Fruit fly (Drosophila melanogaster): ENCODE data around the gene CG3726.

Gene CG3726

DNA sequence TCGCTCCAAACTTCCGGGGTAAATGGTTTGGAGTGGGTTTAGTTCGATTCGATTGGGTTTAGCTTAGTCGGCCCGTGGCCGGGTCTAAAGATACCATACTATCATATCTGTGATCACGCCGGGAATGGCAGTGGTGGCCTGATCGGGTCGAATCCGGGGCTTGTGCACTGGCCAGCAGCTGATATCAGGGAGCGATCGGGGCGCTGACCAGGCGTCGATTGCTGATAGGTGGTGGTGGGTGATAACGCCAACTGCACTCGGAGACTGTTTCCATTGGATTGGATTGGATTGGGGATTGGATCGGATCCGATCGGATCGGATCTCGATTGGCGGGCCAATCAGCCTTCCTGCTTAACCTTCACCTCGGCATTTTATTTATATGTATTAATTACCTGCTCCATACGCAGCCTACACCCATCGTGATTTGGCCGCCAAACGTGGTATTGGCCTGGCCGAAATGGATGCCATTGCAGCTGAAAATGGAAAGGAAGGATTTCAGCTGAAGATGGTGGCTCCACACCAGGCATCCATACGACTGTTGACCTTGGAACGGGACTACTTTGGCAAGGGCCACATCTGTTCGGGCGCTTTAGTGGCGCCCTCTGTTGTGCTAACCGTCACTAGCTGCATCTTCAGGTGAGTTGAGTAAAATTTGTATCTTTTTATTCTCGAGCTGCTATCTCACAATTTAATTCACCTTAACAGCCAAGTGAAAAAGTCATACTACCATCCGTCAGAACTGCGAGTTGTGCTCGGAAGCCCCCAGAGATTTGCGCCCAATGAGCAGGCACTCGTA, 39.9 kb downstream of the CG3726 start:
- TF ChIP-seq Ets98B (GFP tag; IDR thresholded peaks at IDR 0.05): no peak
- no peak for TF ChIP-seq CG9948 (tag; optimal IDR thresholded peaks at IDR 0.05)
- peak; percentile 55 for TF ChIP-seq EcR (GFP tag; optimal IDR thresholded peaks at IDR 0.05)
- no peak for TF ChIP-seq CG10348 (GFP tag; IDR thresholded peaks at IDR 0.05)

DNA sequence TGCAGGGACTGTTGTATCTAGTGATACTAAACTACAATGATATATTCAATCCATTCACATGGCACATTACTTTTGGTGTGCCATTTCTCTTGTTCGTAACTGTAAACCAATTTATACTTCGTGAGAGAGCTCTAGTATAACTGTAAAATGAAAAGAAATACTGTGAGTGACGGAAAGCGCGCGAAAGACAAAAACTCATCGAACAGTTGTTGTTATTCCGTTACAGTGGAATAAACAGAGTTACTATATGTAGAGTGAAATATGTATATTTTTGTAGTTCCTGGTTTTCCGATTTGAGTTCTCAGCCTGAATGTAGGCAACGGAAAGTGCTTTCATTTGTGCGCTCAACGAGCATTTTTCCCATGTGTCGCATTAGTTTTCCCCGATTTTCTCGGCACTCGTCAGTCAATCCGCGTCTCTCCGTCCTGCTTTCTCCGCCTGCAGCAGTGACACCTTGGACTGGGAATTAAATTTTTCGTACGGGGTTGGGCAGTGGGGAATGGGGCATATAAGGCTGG, 47.3 kb downstream of the CG3726 start:
- TF ChIP-seq D1 (tag; optimal IDR thresholded peaks at IDR 0.05) (no peak), CG4496 (GFP tag; IDR thresholded peaks at IDR 0.05) (peak; percentile 36; the same call in 2 of the 3 replicates), Ets98B (GFP tag; IDR thresholded peaks at IDR 0.05) (no peak), CG9948 (tag; optimal IDR thresholded peaks at IDR 0.05) (no peak), gl (tag; optimal IDR thresholded peaks at IDR 0.05) (no peak), rn (GFP tag; IDR thresholded peaks at IDR 0.05) (no peak)

DNA sequence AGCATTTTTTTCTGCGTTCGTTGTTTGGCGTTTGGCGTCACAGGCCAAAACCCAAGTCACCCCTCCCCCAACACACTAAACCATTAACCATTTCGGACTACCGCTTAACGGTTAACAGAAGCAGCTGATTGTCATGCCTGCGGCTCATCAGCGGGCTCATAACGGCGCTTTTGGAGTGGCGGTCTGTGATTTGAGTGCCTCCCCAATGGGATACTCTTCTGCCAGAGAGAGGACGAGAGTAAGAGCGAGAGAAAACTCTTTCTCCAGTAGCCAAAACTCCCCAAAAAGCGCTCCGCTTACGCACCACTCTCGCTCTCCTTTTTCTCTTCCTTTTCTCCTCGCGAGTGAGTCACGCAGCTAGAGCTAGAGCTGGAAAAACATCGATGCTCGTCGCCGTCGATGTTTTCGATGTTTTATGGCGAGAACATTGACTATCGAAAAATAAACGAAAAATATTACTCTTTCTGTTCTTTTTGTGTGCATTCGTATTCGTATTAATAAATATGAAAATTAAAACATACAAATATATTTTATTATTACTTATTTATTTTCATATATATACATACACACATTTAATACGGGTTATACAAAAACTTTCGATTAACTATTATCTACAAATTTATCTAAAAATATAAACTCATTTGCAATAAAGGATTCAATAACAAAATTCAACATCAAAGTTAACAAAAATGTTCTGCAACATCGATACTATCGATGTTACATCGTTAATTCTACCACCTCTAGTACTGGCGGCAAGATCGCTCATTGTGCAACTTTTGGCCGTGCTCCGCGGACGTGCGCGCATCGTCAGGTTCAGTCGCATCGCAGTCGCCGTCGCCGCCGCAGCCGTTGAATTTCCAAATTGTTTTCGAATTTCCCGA, 48.9 kb downstream of the CG3726 start, which contains the start of gene Grip:
Grip (plus strand) TSS at position 763 of the 881 bp plus-strand sequence.
- TF ChIP-seq CG34367 (tag; optimal IDR thresholded peaks at IDR 0.05): no peak
- TF ChIP-seq CG32121 (GFP tag; IDR thresholded peaks at IDR 0.05): no peak
- TF ChIP-seq CG14655 (GFP tag; optimal IDR thresholded peaks at IDR 0.05): peak; percentile 47
- TF ChIP-seq CG12605 (GFP tag; IDR thresholded peaks at IDR 0.05): no peak
- no peak for TF ChIP-seq CG17806 (tag; optimal IDR thresholded peaks at IDR 0.05)
- TF ChIP-seq Snoo (tag; optimal IDR thresholded peaks at IDR 0.05): no peak
- TF ChIP-seq rn (GFP tag; IDR thresholded peaks at IDR 0.05): no peak
- no peak for TF ChIP-seq EcR (GFP tag; optimal IDR thresholded peaks at IDR 0.05)
- peak; percentile 13; the same call in 2 of the 3 replicates for TF ChIP-seq CG4496 (GFP tag; IDR thresholded peaks at IDR 0.05)
- TF ChIP-seq Ets98B (GFP tag; IDR thresholded peaks at IDR 0.05): peak; percentile 11
- TF ChIP-seq fd96Ca (GFP tag; IDR thresholded peaks at IDR 0.05): no peak
- TF ChIP-seq CG8301 (tag; optimal IDR thresholded peaks at IDR 0.05): peak; percentile 10
- TF ChIP-seq D1 (tag; optimal IDR thresholded peaks at IDR 0.05): no peak
- TF ChIP-seq Pif1A (GFP tag; optimal IDR thresholded peaks at IDR 0.05): no peak
- TF ChIP-seq Pif1B (GFP tag; optimal IDR thresholded peaks at IDR 0.05): no peak
- peak; percentile 8 for TF ChIP-seq CG15710 (tag; optimal IDR thresholded peaks at IDR 0.05)
- peak; percentile 16 for TF ChIP-seq CG8159 (tag; optimal IDR thresholded peaks at IDR 0.05)
- no peak for TF ChIP-seq CG9948 (tag; optimal IDR thresholded peaks at IDR 0.05)
- no peak for TF ChIP-seq CG10348 (GFP tag; IDR thresholded peaks at IDR 0.05)
- TF ChIP-seq CG13204 (GFP tag; optimal IDR thresholded peaks at IDR 0.05): no peak
- TF ChIP-seq gl (tag; optimal IDR thresholded peaks at IDR 0.05): no peak

DNA sequence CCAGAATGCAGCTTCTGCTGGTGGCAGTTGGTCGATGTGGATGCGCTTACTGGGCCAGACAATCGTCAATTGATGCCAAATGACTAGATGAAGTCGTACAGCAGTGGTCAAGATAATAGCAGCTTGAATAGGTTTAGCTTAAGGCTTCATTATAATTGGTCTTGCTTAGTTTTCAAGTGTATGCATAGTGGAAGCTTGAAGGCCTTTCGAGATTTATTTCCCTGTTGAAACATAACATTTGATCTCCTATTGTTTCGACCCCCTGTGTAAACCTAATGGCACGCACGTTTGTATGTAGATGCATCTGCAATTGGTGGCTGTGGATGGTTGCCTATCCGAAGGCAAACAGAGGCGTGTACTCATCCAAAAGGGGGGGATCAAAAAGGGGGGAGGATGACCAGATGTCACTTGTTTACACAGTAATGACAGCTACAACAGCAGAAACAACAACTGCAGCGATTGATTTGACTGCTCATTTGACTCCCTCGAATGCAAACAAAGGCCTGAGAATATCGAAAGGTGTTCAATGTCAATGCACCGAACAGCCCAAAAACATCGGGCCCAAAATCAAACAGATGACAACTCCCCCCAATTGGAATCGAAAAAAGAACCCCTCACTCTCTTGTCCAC, 51.3 kb downstream of the CG3726 start:
- TF ChIP-seq Pif1A (GFP tag; optimal IDR thresholded peaks at IDR 0.05): peak; percentile 78
- TF ChIP-seq Snoo (tag; optimal IDR thresholded peaks at IDR 0.05): no peak
- no peak for TF ChIP-seq rn (GFP tag; IDR thresholded peaks at IDR 0.05)
- peak; percentile 90 for TF ChIP-seq CG4496 (GFP tag; IDR thresholded peaks at IDR 0.05)
- TF ChIP-seq CG13204 (GFP tag; optimal IDR thresholded peaks at IDR 0.05): no peak
- peak; percentile 87 for TF ChIP-seq Ets98B (GFP tag; IDR thresholded peaks at IDR 0.05)
- TF ChIP-seq CG12605 (GFP tag; IDR thresholded peaks at IDR 0.05): peak; percentile 86
- TF ChIP-seq CG32121 (GFP tag; IDR thresholded peaks at IDR 0.05): peak; percentile 80
- peak; percentile 61 for TF ChIP-seq CG8159 (tag; optimal IDR thresholded peaks at IDR 0.05)
- TF ChIP-seq CG17806 (tag; optimal IDR thresholded peaks at IDR 0.05): peak; percentile 69
- peak; percentile 64 for TF ChIP-seq CG15710 (tag; optimal IDR thresholded peaks at IDR 0.05)
- peak; percentile 69 for TF ChIP-seq CG9948 (tag; optimal IDR thresholded peaks at IDR 0.05)
- peak; percentile 78 for TF ChIP-seq CG8301 (tag; optimal IDR thresholded peaks at IDR 0.05)
- TF ChIP-seq CG10348 (GFP tag; IDR thresholded peaks at IDR 0.05): 0 out of 2 replicates have a peak, but pooled peaks have one; percentile 23
- TF ChIP-seq Pif1B (GFP tag; optimal IDR thresholded peaks at IDR 0.05): peak; percentile 59
- peak; percentile 90 for TF ChIP-seq fd96Ca (GFP tag; IDR thresholded peaks at IDR 0.05)
- TF ChIP-seq D1 (tag; optimal IDR thresholded peaks at IDR 0.05): no peak
- TF ChIP-seq CG34367 (tag; optimal IDR thresholded peaks at IDR 0.05): peak; percentile 69
- TF ChIP-seq EcR (GFP tag; optimal IDR thresholded peaks at IDR 0.05): no peak
- peak; percentile 81 for TF ChIP-seq CG14655 (GFP tag; optimal IDR thresholded peaks at IDR 0.05)
- peak; percentile 3 for TF ChIP-seq gl (tag; optimal IDR thresholded peaks at IDR 0.05)

Measured in whole organism, pupa.